Fruit fly (Drosophila melanogaster) whole organism, pupa: ENCODE measurements around the gene saturn.

Source experiments
- CG12605 ChIP-seq: fragments of 200-800 bp; sonication (Bioruptor generic); IDR thresholded peaks from 2 replicates; pipeline ENCODE4 v1.3.6; 2022; ENCODE audit warnings: missing biosample characterization, missing genetic modification characterization
- CG14655 ChIP-seq: fragments of 200-800 bp; sonication (Bioruptor generic); optimal IDR thresholded peaks from 3 replicates; lab custom pipeline; 2017; ENCODE audit warnings: mild to moderate bottlenecking, missing biosample characterization, missing genetic modification reagents, missing genetic modification characterization
- CG15710 ChIP-seq: fragments of 200-800 bp; sonication (Bioruptor generic); optimal IDR thresholded peaks from 2 replicates; lab custom pipeline; 2018; ENCODE audit warnings: missing biosample characterization, mild to moderate bottlenecking, missing genetic modification characterization, moderate library complexity
- CG17806 ChIP-seq: fragments of 200-800 bp; sonication (Bioruptor generic); optimal IDR thresholded peaks from 2 replicates; lab custom pipeline; 2018; ENCODE audit warnings: missing biosample characterization, mild to moderate bottlenecking, missing genetic modification characterization, moderate library complexity
- CG32121 ChIP-seq: fragments of 200-800 bp; sonication (Bioruptor generic); IDR thresholded peaks from 2 replicates; pipeline ENCODE4 v1.3.6; 2022; ENCODE audit warnings: missing biosample characterization, missing genetic modification characterization
- CG34367 ChIP-seq: fragments of 200-800 bp; sonication (Bioruptor generic); optimal IDR thresholded peaks from 2 replicates; lab custom pipeline; 2018; ENCODE audit warnings: missing biosample characterization, mild to moderate bottlenecking, missing genetic modification characterization
- CG9948 ChIP-seq: fragments of 200-800 bp; sonication (Bioruptor generic); optimal IDR thresholded peaks from 2 replicates; lab custom pipeline; 2018; ENCODE audit warnings: missing biosample characterization, mild to moderate bottlenecking, missing genetic modification characterization, moderate library complexity
- EcR ChIP-seq: fragments of 200-800 bp; sonication (Bioruptor generic); optimal IDR thresholded peaks from 3 replicates; lab custom pipeline; 2019; ENCODE audit warnings: missing biosample characterization, missing genetic modification characterization, mild to moderate bottlenecking, moderate library complexity, missing genetic modification reagents
- Ets98B ChIP-seq: fragments of 200-800 bp; sonication (Bioruptor generic); IDR thresholded peaks from 2 replicates; pipeline ENCODE4 v1.3.6; 2022; ENCODE audit warnings: missing biosample characterization, missing genetic modification characterization
- Pif1A ChIP-seq: fragments of 200-800 bp; sonication (Bioruptor generic); optimal IDR thresholded peaks from 3 replicates; lab custom pipeline; 2016; ENCODE audit warnings: missing biosample characterization, missing genetic modification characterization
- Pif1B ChIP-seq: fragments of 200-800 bp; sonication (Bioruptor generic); optimal IDR thresholded peaks from 3 replicates; lab custom pipeline; 2016; ENCODE audit warnings: missing biosample characterization, missing genetic modification characterization
- Snoo ChIP-seq: fragments of 200-800 bp; sonication (Bioruptor generic); optimal IDR thresholded peaks from 3 replicates; lab custom pipeline; 2017; ENCODE audit warnings: missing biosample characterization, mild to moderate bottlenecking, missing genetic modification characterization, inconsistent platforms
- gl ChIP-seq: fragments of 200-800 bp; sonication (Bioruptor generic); optimal IDR thresholded peaks from 2 replicates; lab custom pipeline; 2018; ENCODE audit warnings: missing biosample characterization, mild to moderate bottlenecking, missing genetic modification characterization
- rn ChIP-seq: fragments of 200-800 bp; sonication (Bioruptor generic); IDR thresholded peaks from 2 replicates; pipeline ENCODE4 v1.3.6; 2022; ENCODE audit warnings: missing biosample characterization, missing genetic modification characterization

DNA sequence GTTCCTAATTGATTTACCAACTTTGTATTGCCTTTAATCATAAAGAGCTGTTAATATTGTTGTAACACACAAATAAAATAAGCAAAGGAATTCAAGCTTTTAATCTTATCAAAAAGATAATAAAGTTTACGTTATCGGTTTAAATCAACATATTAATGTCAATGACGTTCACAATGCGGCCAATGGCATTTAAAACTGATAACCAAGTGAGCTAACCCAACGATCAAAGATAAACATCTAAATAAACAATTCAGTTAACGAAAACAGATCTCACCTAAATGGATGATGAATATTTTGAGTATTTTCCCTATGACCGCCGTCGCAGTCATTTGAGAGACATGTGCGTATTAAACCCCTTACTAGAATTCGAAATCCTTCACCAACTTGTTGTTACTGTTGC is 4.2 kb downstream of the saturn start:
- TF ChIP-seq CG9948 (tag; lab: Kevin White, UChicago) (no peak), Snoo (tag; lab: Kevin White, UChicago) (no peak), Pif1B (GFP tag; lab: Kevin White, UChicago) (no peak), Ets98B (GFP tag; lab: Robert Waterston, UW) (no peak), CG17806 (tag; lab: Kevin White, UChicago) (no peak), CG12605 (no peak), CG14655 (GFP tag; lab: Kevin White, UChicago) (no peak), EcR (GFP tag; lab: Kevin White, UChicago) (peak; percentile 60), gl (tag; lab: Kevin White, UChicago) (no peak), CG32121 (GFP tag; lab: Robert Waterston, UW) (no peak), rn (GFP tag; lab: Robert Waterston, UW) (no peak), CG15710 (tag; lab: Kevin White, UChicago) (no peak), Pif1A (GFP tag; lab: Kevin White, UChicago) (no peak), CG34367 (no peak)
